Fruit fly (Drosophila melanogaster): ENCODE data around the gene CG16952.

Gene CG16952

DNA sequence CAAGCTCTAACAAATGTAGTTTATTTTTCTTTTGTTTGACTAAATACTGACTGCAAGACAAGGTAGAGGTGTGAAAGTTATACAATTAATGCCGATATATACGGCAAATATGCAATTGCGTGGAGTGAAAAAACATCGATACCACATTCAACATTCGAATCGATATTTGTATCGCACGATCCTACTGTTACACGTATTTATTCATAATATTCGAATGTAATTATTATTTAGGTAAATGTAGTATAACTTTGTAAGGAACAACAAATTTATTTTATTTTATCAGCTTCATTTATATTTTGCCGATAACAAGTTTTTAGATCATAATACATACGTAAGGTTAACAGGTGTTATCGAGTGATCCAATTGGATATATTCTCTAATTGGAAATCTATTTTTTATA is 34.6 kb upstream of the CG16952 start, which contains the start of gene Chc (continued):
- TF ChIP-seq bbx (GFP tag; IDR thresholded peaks at IDR 0.05; ENCODE audit: partially characterized antibody), result peak; percentile 99
- TF ChIP-seq Rfx (GFP tag; IDR thresholded peaks at IDR 0.05), result peak; percentile 36; the same call in 1 of the 2 replicates
- TF ChIP-seq MESR4 (GFP tag; optimal IDR thresholded peaks at IDR 0.05), result peak; percentile 7
- TF ChIP-seq ssp (GFP tag; IDR thresholded peaks at IDR 0.05), result peak; percentile 36; the same call in 1 of the 2 replicates
- TF ChIP-seq CG32772 (GFP tag; IDR thresholded peaks at IDR 0.05), result no peak
- TF ChIP-seq CG18764 (GFP tag; optimal IDR thresholded peaks at IDR 0.05), result no peak
- TF ChIP-seq sna (GFP tag; IDR thresholded peaks at IDR 0.05; ENCODE audit: partially characterized antibody), result peak; percentile 92
- no peak for TF ChIP-seq CG8359 (GFP tag; optimal IDR thresholded peaks at IDR 0.05; ENCODE audit: borderline replicate concordance)
- TF ChIP-seq CG10366 (GFP tag; IDR thresholded peaks at IDR 0.05), result no peak
- peak; percentile 98 for TF ChIP-seq Opbp (GFP tag; IDR thresholded peaks at IDR 0.05; ENCODE audit: partially characterized antibody)
- TF ChIP-seq CG15514 (GFP tag; optimal IDR thresholded peaks at IDR 0.05), result peak; percentile 43
- peak; percentile 98 for TF ChIP-seq CG16813 (GFP tag; IDR thresholded peaks at IDR 0.05; ENCODE audit: partially characterized antibody)
- no peak for TF ChIP-seq CG6765 (GFP tag; optimal IDR thresholded peaks at IDR 0.05)
- peak; percentile 21 for TF ChIP-seq CG2120 (GFP tag; optimal IDR thresholded peaks at IDR 0.05)
- TF ChIP-seq CG11560 (tag; IDR thresholded peaks at IDR 0.05), result peak; percentile 67; the same call in 1 of the 3 replicates
- peak; percentile 91 for TF ChIP-seq Dref (GFP tag; IDR thresholded peaks at IDR 0.05)
- TF ChIP-seq ato (GFP tag; IDR thresholded peaks at IDR 0.05; ENCODE audit: partially characterized antibody), result peak; percentile 96
- peak; percentile 96 for TF ChIP-seq knrl (GFP tag; IDR thresholded peaks at IDR 0.05; ENCODE audit: partially characterized antibody)
- peak; percentile 96 for TF ChIP-seq CG13287 (GFP tag; IDR thresholded peaks at IDR 0.05; ENCODE audit: partially characterized antibody)
- peak; percentile 95 for TF ChIP-seq zen2 (GFP tag; IDR thresholded peaks at IDR 0.05; ENCODE audit: partially characterized antibody)
- peak; percentile 98 for TF ChIP-seq Bgb (GFP tag; IDR thresholded peaks at IDR 0.05; ENCODE audit: partially characterized antibody)
- TF ChIP-seq CG8290 (GFP tag; optimal IDR thresholded peaks at IDR 0.05), result peak; percentile 68
- peak in 1 of 2 experiments; percentile 40 for TF ChIP-seq CG8290 (tag; optimal IDR thresholded peaks at IDR 0.05)
- no peak for TF ChIP-seq lola (GFP tag; optimal IDR thresholded peaks at IDR 0.05)
- TF ChIP-seq D19A (tag; optimal IDR thresholded peaks at IDR 0.05), result peak; percentile 19
- peak; percentile 40 for TF ChIP-seq Myb (GFP tag; optimal IDR thresholded peaks at IDR 0.05)
- peak; percentile 43 for TF ChIP-seq Dp (GFP tag; optimal IDR thresholded peaks at IDR 0.05)
- TF ChIP-seq pzg (GFP tag; optimal IDR thresholded peaks at IDR 0.05), result peak; percentile 78
- peak; percentile 98 for TF ChIP-seq inv (GFP tag; IDR thresholded peaks at IDR 0.05; ENCODE audit: partially characterized antibody)
- TF ChIP-seq trem (tag; optimal IDR thresholded peaks at IDR 0.05), result peak; percentile 44
- peak; percentile 94 for TF ChIP-seq Dll (GFP tag; IDR thresholded peaks at IDR 0.05; ENCODE audit: partially characterized antibody)
- 0 out of 2 replicates have a peak, but pooled peaks have one; percentile 31 for TF ChIP-seq vvl (GFP tag; IDR thresholded peaks at IDR 0.05)
- TF ChIP-seq gfzf (GFP tag; optimal IDR thresholded peaks at IDR 0.05), result peak; percentile 37
- TF ChIP-seq chinmo (GFP tag; IDR thresholded peaks at IDR 0.05; ENCODE audit: partially characterized antibody), result peak; percentile 98
- peak; percentile 44 for TF ChIP-seq CG15479 (GFP tag; optimal IDR thresholded peaks at IDR 0.05)
- TF ChIP-seq unc-4 (GFP tag; IDR thresholded peaks at IDR 0.05; ENCODE audit: partially characterized antibody), result peak; percentile 95
- TF ChIP-seq Camta (GFP tag; optimal IDR thresholded peaks at IDR 0.05), result no peak
- TF ChIP-seq CG42726 (GFP tag; IDR thresholded peaks at IDR 0.05; ENCODE audit: partially characterized antibody), result peak; percentile 96
- TF ChIP-seq MBD-R2 (GFP tag; IDR thresholded peaks at IDR 0.05), result peak; percentile 59
- peak; percentile 9 for TF ChIP-seq grau (tag; optimal IDR thresholded peaks at IDR 0.05)
- peak; percentile 94 for TF ChIP-seq BEAF-32 (GFP tag; optimal IDR thresholded peaks at IDR 0.05)
- no peak for TF ChIP-seq dmrt99B (tag; optimal IDR thresholded peaks at IDR 0.05)
- TF ChIP-seq Max (GFP tag; optimal IDR thresholded peaks at IDR 0.05), result peak; percentile 13
- TF ChIP-seq Doc3 (GFP tag; IDR thresholded peaks at IDR 0.05; ENCODE audit: partially characterized antibody), result peak; percentile 91
- TF ChIP-seq CG30431 (GFP tag; optimal IDR thresholded peaks at IDR 0.05), result no peak
- TF ChIP-seq CG12659 (GFP tag; optimal IDR thresholded peaks at IDR 0.05), result peak; percentile 3
- TF ChIP-seq CG2116 (GFP tag; optimal IDR thresholded peaks at IDR 0.05), result peak; percentile 84
- TF ChIP-seq vnd (GFP tag; IDR thresholded peaks at IDR 0.05; ENCODE audit: partially characterized antibody), result peak; percentile 96

All from whole organism, embryonic.